Fruit fly (Drosophila melanogaster) whole organism, embryonic: ENCODE measurements around the gene glob1.

Experiments used
- C15 ChIP-seq: fragments of 200-800 bp; sonication (Bioruptor generic); IDR thresholded peaks from 3 replicates; pipeline ENCODE4 v1.3.6; 2022; ENCODE audit warnings: missing biosample characterization, missing genetic modification characterization
- CG15601 ChIP-seq: fragments of 200-800 bp; sonication (Bioruptor generic); optimal IDR thresholded peaks from 3 replicates; lab custom pipeline; 2019; ENCODE audit warnings: missing biosample characterization, mild to moderate bottlenecking, missing genetic modification characterization, moderate library complexity
- chinmo ChIP-seq: fragments of 200-800 bp; sonication (Bioruptor generic); IDR thresholded peaks from 4 replicates; pipeline ENCODE4 v1.3.6; 2022; ENCODE audit warnings: missing biosample characterization, missing genetic modification characterization; ENCODE audit not compliant: partially characterized antibody
- lbe ChIP-seq: fragments of 200-800 bp; sonication (Bioruptor generic); optimal IDR thresholded peaks from 2 replicates; lab custom pipeline; 2016; ENCODE audit warnings: missing biosample characterization, mild to moderate bottlenecking, missing genetic modification characterization

dm6 chr3R:15891188-15891820 lies 13.1 kb downstream of the glob1 start:
- TF ChIP-seq lbe (GFP tag; lab: Kevin White, UChicago) (no peak), C15 (GFP tag; lab: Robert Waterston, UW) (no peak), chinmo (GFP tag; lab: Robert Waterston, UW) (no peak), CG15601 (no peak)
